Worm (Caenorhabditis elegans) whole organism, mixed stage, embryonic: Measurements from ENCODE around the gene F49F1.5.

ENCODE experiments used
- M03D4.4 ChIP-seq: sonication (generic microtip); optimal IDR thresholded peaks from 2 replicates; lab custom pipeline; 2017; ENCODE audit warnings: mild to moderate bottlenecking, missing genetic modification characterization, missing compliant biosample characterization
- bed-3 ChIP-seq: fragments of 200-800 bp; sonication (Bioruptor generic); optimal IDR thresholded peaks from 3 replicates; lab custom pipeline; 2018; ENCODE audit warnings: mild to moderate bottlenecking, missing genetic modification characterization, moderate library complexity, missing compliant biosample characterization
- blmp-1 ChIP-seq: fragments of 150-350 bp; optimal IDR thresholded peaks from 2 replicates; lab custom pipeline; 2014; ENCODE audit warnings: missing biosample characterization, missing genetic modification characterization
- ceh-39 ChIP-seq: fragments of 150-350 bp; optimal IDR thresholded peaks from 2 replicates; lab custom pipeline; 2014; ENCODE audit warnings: missing biosample characterization, missing genetic modification characterization
- ceh-43 ChIP-seq: fragments of 200-800 bp; sonication (Bioruptor generic); optimal IDR thresholded peaks from 2 replicates; lab custom pipeline; 2018; ENCODE audit warnings: mild to moderate bottlenecking, missing genetic modification characterization, moderate library complexity, missing compliant biosample characterization
- ceh-83 ChIP-seq: fragments of 200-800 bp; sonication (Bioruptor generic); optimal IDR thresholded peaks from 2 replicates; lab custom pipeline; 2018; ENCODE audit warnings: mild to moderate bottlenecking, missing genetic modification characterization, missing compliant biosample characterization
- ces-1 ChIP-seq: fragments of 150-350 bp; optimal IDR thresholded peaks from 2 replicates; lab custom pipeline; 2014; ENCODE audit warnings: missing biosample characterization, missing genetic modification reagents, missing genetic modification characterization
- cnd-1 ChIP-seq: fragments of 200-800 bp; sonication (Bioruptor generic); optimal IDR thresholded peaks from 2 replicates; lab custom pipeline; 2018; ENCODE audit warnings: mild to moderate bottlenecking, missing genetic modification characterization, missing compliant biosample characterization
- elt-1 ChIP-seq: sonication (generic microtip); optimal IDR thresholded peaks from 2 replicates; lab custom pipeline; 2017; ENCODE audit warnings: missing genetic modification characterization, mild to moderate bottlenecking, missing compliant biosample characterization, antibody characterized with exemption, moderate library complexity, borderline replicate concordance; ENCODE audit not compliant: insufficient read depth
- elt-3 ChIP-seq: fragments of 150-350 bp; optimal IDR thresholded peaks from 2 replicates; lab custom pipeline; 2014; ENCODE audit warnings: missing biosample characterization, missing genetic modification characterization
- flh-1 ChIP-seq: fragments of 200-800 bp; sonication (Bioruptor generic); optimal IDR thresholded peaks from 2 replicates; lab custom pipeline; 2018; ENCODE audit warnings: mild to moderate bottlenecking, missing genetic modification characterization, moderate library complexity, missing compliant biosample characterization
- ham-2 ChIP-seq: fragments of 200-800 bp; sonication (Bioruptor generic); optimal IDR thresholded peaks from 2 replicates; lab custom pipeline; 2018; ENCODE audit warnings: mild to moderate bottlenecking, missing genetic modification characterization, missing compliant biosample characterization
- hlh-1 ChIP-seq: fragments of 150-350 bp; optimal IDR thresholded peaks from 2 replicates; lab custom pipeline; 2014; ENCODE audit warnings: missing biosample characterization, missing genetic modification reagents, missing genetic modification characterization
- lin-32 ChIP-seq: fragments of 200-800 bp; sonication (Bioruptor generic); optimal IDR thresholded peaks from 2 replicates; lab custom pipeline; 2018; ENCODE audit warnings: mild to moderate bottlenecking, missing genetic modification characterization, missing compliant biosample characterization
- lsy-2 ChIP-seq: fragments of 150-350 bp; optimal IDR thresholded peaks from 2 replicates; lab custom pipeline; 2014; ENCODE audit warnings: missing biosample characterization, missing genetic modification characterization
- mab-5 ChIP-seq: fragments of 150-350 bp; optimal IDR thresholded peaks from 2 replicates; lab custom pipeline; 2014; ENCODE audit warnings: missing biosample characterization, missing genetic modification characterization
- mep-1 ChIP-seq: fragments of 150-350 bp; optimal IDR thresholded peaks from 2 replicates; lab custom pipeline; 2017; ENCODE audit warnings: missing biosample characterization, missing genetic modification reagents, missing genetic modification characterization, inconsistent platforms
- mls-2 ChIP-seq: sonication (generic microtip); optimal IDR thresholded peaks from 2 replicates; lab custom pipeline; 2016; ENCODE audit warnings: mild to moderate bottlenecking, missing genetic modification characterization, moderate library complexity, missing compliant biosample characterization
- nhr-12 ChIP-seq: fragments of 150-350 bp; optimal IDR thresholded peaks from 2 replicates; lab custom pipeline; 2014; ENCODE audit warnings: missing biosample characterization, missing genetic modification characterization
- nhr-2 ChIP-seq: fragments of 150-350 bp; optimal IDR thresholded peaks from 2 replicates; lab custom pipeline; 2014; ENCODE audit warnings: missing biosample characterization, missing genetic modification characterization
- nhr-237 ChIP-seq: fragments of 150-350 bp; optimal IDR thresholded peaks from 2 replicates; lab custom pipeline; 2014; ENCODE audit warnings: missing biosample characterization, missing genetic modification characterization
- nhr-28 ChIP-seq: fragments of 150-350 bp; optimal IDR thresholded peaks from 2 replicates; lab custom pipeline; 2014; ENCODE audit warnings: missing biosample characterization, missing genetic modification characterization
- nhr-76 ChIP-seq: sonication (generic microtip); optimal IDR thresholded peaks from 2 replicates; lab custom pipeline; 2017; ENCODE audit warnings: missing biosample characterization, missing genetic modification characterization
- pha-4 ChIP-seq: fragments of 150-350 bp; optimal IDR thresholded peaks from 2 replicates; lab custom pipeline; 2018; ENCODE audit warnings: missing biosample characterization, missing genetic modification reagents, missing genetic modification characterization
- sptf-1 ChIP-seq: sonication (generic microtip); optimal IDR thresholded peaks from 2 replicates; lab custom pipeline; 2017; ENCODE audit warnings: mild to moderate bottlenecking, missing genetic modification characterization, moderate library complexity, missing compliant biosample characterization
- tbx-8 ChIP-seq: fragments of 200-800 bp; sonication (Bioruptor generic); optimal IDR thresholded peaks from 2 replicates; lab custom pipeline; 2018; ENCODE audit warnings: mild to moderate bottlenecking, missing genetic modification characterization, moderate library complexity, missing compliant biosample characterization
- unc-120 ChIP-seq: sonication (generic microtip); optimal IDR thresholded peaks from 2 replicates; lab custom pipeline; 2017; ENCODE audit warnings: missing genetic modification characterization, missing compliant biosample characterization; ENCODE audit not compliant: poor library complexity, severe bottlenecking
- unc-39 ChIP-seq: fragments of 150-350 bp; optimal IDR thresholded peaks from 2 replicates; lab custom pipeline; 2014; ENCODE audit warnings: missing biosample characterization, missing genetic modification characterization
- unc-62 ChIP-seq: fragments of 150-350 bp; optimal IDR thresholded peaks from 2 replicates; lab custom pipeline; 2014; ENCODE audit warnings: missing biosample characterization, missing genetic modification reagents, missing genetic modification characterization
- zip-8 ChIP-seq: fragments of 150-350 bp; optimal IDR thresholded peaks from 2 replicates; lab custom pipeline; 2014; ENCODE audit warnings: missing biosample characterization, missing genetic modification characterization
- ztf-11 ChIP-seq: fragments of 150-350 bp; optimal IDR thresholded peaks from 2 replicates; lab custom pipeline; 2014; ENCODE audit warnings: missing biosample characterization, missing genetic modification characterization

F49F1.5 gene

ce11 chrIV:4079514-4079913, 40.7 kb downstream of the F49F1.5 start, which contains the start of gene C35B1.4:
TSS of gene C35B1.4 (plus strand) at chrIV:4079814.
- no peak for TF ChIP-seq unc-62
- no peak for TF ChIP-seq unc-39 (tag; lab: Kevin White, UChicago)
- no peak for TF ChIP-seq tbx-8 (GFP tag; lab: Kevin White, UChicago)
- TF ChIP-seq nhr-76 (tag; lab: Kevin White, UChicago), result no peak
- no peak for TF ChIP-seq ces-1

DNA sequence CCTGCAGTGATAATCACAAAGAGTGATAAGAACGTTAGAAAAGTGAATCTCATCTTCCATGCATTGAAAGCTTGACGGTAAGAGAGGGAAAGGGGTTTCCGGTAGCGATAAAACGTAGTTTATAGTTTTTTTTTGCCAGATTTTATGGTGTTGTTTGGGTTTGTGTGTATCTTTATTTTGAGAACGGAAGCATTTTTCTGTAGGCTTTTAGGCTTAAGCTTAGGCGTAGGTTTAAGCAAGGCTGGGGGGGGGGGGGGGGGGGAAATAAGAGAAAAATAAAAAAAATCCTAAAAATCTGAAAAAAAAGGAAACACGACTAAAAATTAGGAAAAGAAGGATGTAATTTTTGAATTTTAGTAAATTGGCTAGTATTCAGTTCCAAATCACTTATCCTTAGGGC, 41.3 kb downstream of the F49F1.5 start, which contains the start of gene C35B1.8:
C35B1.8 (minus strand) TSS at position 101 of the 400 bp plus-strand sequence.
- no peak for TF ChIP-seq cnd-1 (tag; lab: Kevin White, UChicago)
- TF ChIP-seq ham-2 (GFP tag; lab: Kevin White, UChicago), result no peak
- no peak for TF ChIP-seq nhr-76 (tag; lab: Kevin White, UChicago)
- TF ChIP-seq bed-3 (GFP tag; lab: Kevin White, UChicago), result no peak
- TF ChIP-seq lsy-2 (tag; lab: Kevin White, UChicago), result no peak
- TF ChIP-seq nhr-28 (tag; lab: Kevin White, UChicago), result no peak
- no peak for TF ChIP-seq tbx-8 (GFP tag; lab: Kevin White, UChicago)
- TF ChIP-seq elt-1 (tag; lab: Kevin White, UChicago), result no peak
- no peak for TF ChIP-seq ceh-43 (GFP tag; lab: Kevin White, UChicago)
- TF ChIP-seq, all 35 proteins: peak for 0

DNA sequence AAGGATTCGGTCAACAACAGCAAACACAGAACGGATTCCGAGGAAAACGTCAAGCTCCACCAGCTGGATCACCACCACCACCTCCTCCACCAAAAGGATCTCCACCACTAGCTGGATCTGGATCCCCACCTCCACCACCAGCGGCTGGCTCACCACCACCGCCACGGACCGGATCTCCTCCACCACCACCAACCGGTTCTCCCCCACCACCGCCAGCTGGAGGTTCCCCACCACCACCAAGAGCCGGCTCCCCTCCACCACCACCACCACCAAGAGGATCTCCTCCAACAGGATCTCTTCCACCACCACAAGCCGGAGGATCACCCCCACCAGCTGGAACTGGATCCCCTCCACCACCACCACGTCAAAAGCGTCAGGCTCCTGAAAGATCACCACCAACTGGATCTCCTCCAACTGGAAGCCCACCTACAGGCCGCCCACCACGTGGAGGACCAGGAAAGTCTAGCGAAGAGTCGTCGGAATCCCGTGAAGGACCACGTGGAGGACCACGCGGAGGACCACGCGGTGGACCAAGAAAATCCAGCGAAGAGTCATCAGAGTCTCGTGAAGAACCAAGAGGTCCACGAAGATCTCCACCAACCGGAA, 43.4 kb downstream of the F49F1.5 start:
- no peak for TF ChIP-seq flh-1 (GFP tag; lab: Kevin White, UChicago)
- TF ChIP-seq nhr-2 (tag; lab: Kevin White, UChicago), result no peak
- no peak for TF ChIP-seq M03D4.4 (tag; lab: Kevin White, UChicago)
- TF ChIP-seq ces-1, result no peak
- no peak for TF ChIP-seq cnd-1 (tag; lab: Kevin White, UChicago)
- no peak for TF ChIP-seq unc-62
- TF ChIP-seq blmp-1 (tag; lab: Kevin White, UChicago), result no peak
- TF ChIP-seq mls-2 (tag; lab: Kevin White, UChicago), result no peak
- no peak for TF ChIP-seq zip-8 (tag; lab: Kevin White, UChicago)
- no peak for TF ChIP-seq mab-5 (tag; lab: Kevin White, UChicago)
- TF ChIP-seq, all 35 proteins: peak for 0

DNA sequence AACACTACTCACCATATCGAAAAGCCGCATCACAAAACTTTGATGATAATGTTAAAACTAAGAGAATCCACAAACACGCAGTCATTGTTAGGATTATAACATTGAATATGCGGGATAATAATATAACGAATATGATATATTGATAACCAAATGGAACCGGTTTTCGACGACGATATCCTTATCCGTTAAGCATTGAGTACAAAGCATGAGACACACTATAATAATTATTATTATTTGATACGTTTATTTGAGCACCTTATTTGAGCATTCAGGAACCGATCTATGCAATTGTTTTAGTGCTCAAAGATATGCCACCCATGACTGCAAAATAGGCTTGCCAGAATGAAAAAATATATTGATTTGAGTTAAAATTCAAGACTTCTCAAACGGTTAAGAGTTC, 45.6 kb downstream of the F49F1.5 start, which contains the start of gene W03D2.9:
W03D2.9 (minus strand) TSS at position 101 of the 400 bp plus-strand sequence.
- no peak for TF ChIP-seq nhr-237 (tag; lab: Kevin White, UChicago)
- TF ChIP-seq zip-8 (tag; lab: Kevin White, UChicago), result no peak
- no peak for TF ChIP-seq ztf-11
- TF ChIP-seq nhr-2 (tag; lab: Kevin White, UChicago), result no peak
- no peak for TF ChIP-seq flh-1 (GFP tag; lab: Kevin White, UChicago)
- no peak for TF ChIP-seq elt-3 (tag; lab: Kevin White, UChicago)
- no peak for TF ChIP-seq ceh-83 (GFP tag; lab: Kevin White, UChicago)
- TF ChIP-seq sptf-1, result no peak
- no peak for TF ChIP-seq mep-1
- no peak for TF ChIP-seq nhr-12 (tag; lab: Kevin White, UChicago)
- TF ChIP-seq lsy-2 (tag; lab: Kevin White, UChicago), result no peak
- no peak for TF ChIP-seq tbx-8 (GFP tag; lab: Kevin White, UChicago)
- no peak for TF ChIP-seq ceh-39 (tag; lab: Kevin White, UChicago)
- no peak for TF ChIP-seq unc-62
- no peak for TF ChIP-seq ceh-43 (GFP tag; lab: Kevin White, UChicago)
- TF ChIP-seq hlh-1 (tag; lab: Kevin White, UChicago), result no peak
- TF ChIP-seq bed-3 (GFP tag; lab: Kevin White, UChicago), result no peak
- no peak for TF ChIP-seq lin-32 (GFP tag; lab: Kevin White, UChicago)
- no peak for TF ChIP-seq mls-2 (tag; lab: Kevin White, UChicago)

- no peak for TF ChIP-seq lsy-2 (tag; lab: Kevin White, UChicago)
- no peak for TF ChIP-seq nhr-12 (tag; lab: Kevin White, UChicago)
- no peak for TF ChIP-seq mep-1
- TF ChIP-seq elt-3 (tag; lab: Kevin White, UChicago), result no peak
- TF ChIP-seq bed-3 (GFP tag; lab: Kevin White, UChicago), result no peak
- TF ChIP-seq unc-120 (tag; lab: Kevin White, UChicago), result no peak
- no peak for TF ChIP-seq elt-1 (tag; lab: Kevin White, UChicago)
- TF ChIP-seq ceh-83 (GFP tag; lab: Kevin White, UChicago), result no peak
- TF ChIP-seq unc-62, result no peak
- no peak for TF ChIP-seq pha-4 (tag; lab: Kevin White, UChicago)
These were observed 48.2 kb downstream of the F49F1.5 start, which contains the start of gene pqn-75 for ce11 chrIV:4072027-4072426. TSS of gene pqn-75 (plus strand) at chrIV:4072327.
